Worm (Caenorhabditis elegans): ENCODE data around the gene C11G10.1.

ce11 chrX:15148389-15148788, 10.2 kb downstream of the C11G10.1 start:
- TF ChIP-seq jun-1 (tag; optimal IDR thresholded peaks at IDR 0.05) (no peak), ztf-11 (tag; optimal IDR thresholded peaks at IDR 0.05) (no peak), nhr-77 (tag; optimal IDR thresholded peaks at IDR 0.05) (no peak), F10B5.3 (tag; optimal IDR thresholded peaks at IDR 0.05) (no peak), pha-4 (GFP tag; IDR thresholded peaks at IDR 0.05) (no peak), pha-4 (tag; optimal IDR thresholded peaks at IDR 0.05) (no peak), lin-13 (GFP tag; optimal IDR thresholded peaks at IDR 0.05) (no peak), ceh-82 (tag; optimal IDR thresholded peaks at IDR 0.05) (no peak)
